Worm (Caenorhabditis elegans) whole organism, late embryonic: ENCODE results near the gene chat-1.

ENCODE experiments used
- ceh-24 ChIP-seq: sonication (generic microtip); optimal IDR thresholded peaks from 2 replicates; lab custom pipeline; 2016; ENCODE audit warnings: mild to moderate bottlenecking, missing genetic modification characterization, missing compliant biosample characterization
- dmd-4 ChIP-seq: sonication (generic microtip); optimal IDR thresholded peaks from 2 replicates; lab custom pipeline; 2016; ENCODE audit warnings: borderline replicate concordance, missing genetic modification characterization, missing compliant biosample characterization
- dve-1 ChIP-seq: sonication (generic microtip); optimal IDR thresholded peaks from 2 replicates; lab custom pipeline; 2017; ENCODE audit warnings: antibody characterized with exemption, mild to moderate bottlenecking, missing genetic modification characterization, missing compliant biosample characterization
- hlh-30 ChIP-seq: sonication (generic microtip); optimal IDR thresholded peaks from 2 replicates; lab custom pipeline; 2017; ENCODE audit warnings: antibody characterized with exemption, missing genetic modification characterization, missing compliant biosample characterization; ENCODE audit not compliant: insufficient read depth
- pha-4 ChIP-seq: fragments of 150-350 bp; optimal IDR thresholded peaks from 2 replicates; lab custom pipeline; 2018; ENCODE audit warnings: missing biosample characterization, missing genetic modification reagents, missing genetic modification characterization
- rnt-1 ChIP-seq: sonication (generic microtip); optimal IDR thresholded peaks from 2 replicates; lab custom pipeline; 2016; ENCODE audit warnings: missing genetic modification characterization, missing compliant biosample characterization
- syd-9 ChIP-seq: sonication (generic microtip); optimal IDR thresholded peaks from 2 replicates; lab custom pipeline; 2016; ENCODE audit warnings: mild to moderate bottlenecking, missing genetic modification characterization, moderate library complexity, missing compliant biosample characterization
- tbx-7 ChIP-seq: sonication (generic microtip); optimal IDR thresholded peaks from 2 replicates; lab custom pipeline; 2016; ENCODE audit warnings: missing genotype, missing genetic modification characterization, missing compliant biosample characterization

DNA sequence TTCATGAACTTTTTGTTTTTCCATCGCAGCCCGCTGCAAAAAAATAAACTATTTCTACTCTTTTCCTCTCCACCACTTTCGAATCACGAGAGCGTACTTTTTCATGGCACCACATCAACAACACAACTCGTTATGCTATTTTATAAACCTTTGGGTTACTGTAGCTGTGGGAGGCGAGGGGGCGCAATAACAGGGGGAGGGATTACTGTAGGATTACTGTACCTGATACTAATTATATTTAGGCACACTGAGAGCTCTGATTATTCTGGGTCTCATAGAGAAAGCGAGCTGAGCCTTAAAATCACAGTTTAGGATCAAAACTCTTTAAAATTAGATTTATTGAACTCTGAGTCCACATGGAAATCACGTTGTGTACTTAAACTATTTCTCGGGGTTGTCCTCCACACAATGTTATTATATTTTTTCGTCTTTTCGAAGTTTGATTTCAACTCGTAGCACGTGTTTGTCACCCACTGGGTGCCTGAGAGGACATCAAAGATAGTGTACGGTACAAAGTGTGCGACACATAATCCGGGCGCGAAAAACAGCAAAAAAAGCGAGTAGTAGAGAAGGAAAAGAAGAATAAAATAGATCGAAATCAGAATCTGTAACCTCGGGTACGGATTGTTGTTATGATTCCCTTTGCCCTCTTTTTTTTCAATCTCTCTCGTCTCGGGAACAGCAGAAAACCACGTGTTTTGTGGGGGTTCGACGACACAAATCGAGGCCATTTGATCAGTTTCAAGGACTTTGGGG lies 25.5 kb downstream of the chat-1 start:
- TF ChIP-seq ceh-24 (tag; lab: Kevin White, UChicago): no peak
- TF ChIP-seq hlh-30: peak; percentile 8
- TF ChIP-seq syd-9: no peak
- TF ChIP-seq dve-1 (tag; lab: Kevin White, UChicago): no peak
- no peak for TF ChIP-seq rnt-1 (tag; lab: Kevin White, UChicago)
- no peak for TF ChIP-seq dmd-4 (tag; lab: Kevin White, UChicago)
- no peak for TF ChIP-seq pha-4 (tag; lab: Kevin White, UChicago)
- TF ChIP-seq tbx-7 (tag; lab: Kevin White, UChicago): no peak
